Fruit fly (Drosophila melanogaster) whole organism, embryonic: ENCODE data around the gene CG14182.

Experiments
- B-H2 ChIP-seq: fragments of 200-800 bp; sonication (Bioruptor generic); optimal IDR thresholded peaks from 2 replicates; lab custom pipeline; 2018; ENCODE audit warnings: missing biosample characterization, mild to moderate bottlenecking, missing genetic modification characterization
- BEAF-32 ChIP-seq: fragments of 200-800 bp; sonication (Bioruptor generic); optimal IDR thresholded peaks from 3 replicates; lab custom pipeline; 2017; ENCODE audit warnings: missing biosample characterization, missing genetic modification characterization, mild to moderate bottlenecking, moderate library complexity, missing genetic modification reagents
- CG10959 ChIP-seq: fragments of 200-800 bp; sonication (Bioruptor generic); IDR thresholded peaks from 2 replicates; pipeline ENCODE4 v1.3.6; 2022; ENCODE audit warnings: missing biosample characterization, missing genetic modification characterization
- CG11504 ChIP-seq: fragments of 200-800 bp; sonication (Bioruptor generic); optimal IDR thresholded peaks from 3 replicates; lab custom pipeline; 2019; ENCODE audit warnings: missing biosample characterization, mild to moderate bottlenecking, missing genetic modification characterization, moderate library complexity
- CG12391 ChIP-seq: fragments of 200-800 bp; sonication (Bioruptor generic); optimal IDR thresholded peaks from 3 replicates; lab custom pipeline; 2018; ENCODE audit warnings: missing biosample characterization, mild to moderate bottlenecking, missing genetic modification characterization, moderate library complexity
- CG13424 ChIP-seq: fragments of 200-800 bp; sonication (Bioruptor generic); optimal IDR thresholded peaks from 2 replicates; lab custom pipeline; 2019; ENCODE audit warnings: missing biosample characterization, mild to moderate bottlenecking, missing genetic modification characterization, moderate library complexity
- CG14667 ChIP-seq: fragments of 200-800 bp; sonication (Bioruptor generic); IDR thresholded peaks from 2 replicates; pipeline ENCODE4 v1.3.6; 2022; ENCODE audit warnings: missing biosample characterization, missing genetic modification characterization
- CG15073 ChIP-seq: fragments of 200-800 bp; sonication (Bioruptor generic); optimal IDR thresholded peaks from 2 replicates; lab custom pipeline; 2016; ENCODE audit warnings: missing biosample characterization, missing genetic modification characterization
- CG3407 ChIP-seq: fragments of 200-800 bp; sonication (Bioruptor generic); optimal IDR thresholded peaks from 2 replicates; lab custom pipeline; 2018; ENCODE audit warnings: missing biosample characterization, mild to moderate bottlenecking, missing genetic modification characterization
- CG34224 ChIP-seq: fragments of 200-800 bp; sonication (Bioruptor generic); IDR thresholded peaks from 3 replicates; pipeline ENCODE4 v1.3.6; 2022; ENCODE audit warnings: missing biosample characterization, missing genetic modification characterization; ENCODE audit not compliant: partially characterized antibody
- CG42726 ChIP-seq: fragments of 200-800 bp; sonication (Bioruptor generic); IDR thresholded peaks from 2 replicates; pipeline ENCODE4 v1.3.6; 2022; ENCODE audit warnings: missing biosample characterization, missing genetic modification characterization; ENCODE audit not compliant: partially characterized antibody
- CG4360 ChIP-seq: fragments of 200-800 bp; sonication (Bioruptor generic); IDR thresholded peaks from 2 replicates; pipeline ENCODE4 v1.3.6; 2022; ENCODE audit warnings: missing biosample characterization, missing genetic modification characterization
- CG4820 ChIP-seq: fragments of 200-800 bp; sonication (Bioruptor generic); optimal IDR thresholded peaks from 3 replicates; lab custom pipeline; 2016; ENCODE audit warnings: missing biosample characterization, missing genetic modification characterization
- CG5180 ChIP-seq: fragments of 200-800 bp; sonication (Bioruptor generic); optimal IDR thresholded peaks from 3 replicates; lab custom pipeline; 2017; ENCODE audit warnings: missing biosample characterization, missing genetic modification characterization, mild to moderate bottlenecking, moderate library complexity, missing genetic modification reagents
- CG6683 ChIP-seq: fragments of 200-800 bp; sonication (Bioruptor generic); optimal IDR thresholded peaks from 2 replicates; lab custom pipeline; 2017; ENCODE audit warnings: missing biosample characterization, mild to moderate bottlenecking, missing genetic modification characterization, missing genetic modification reagents
- CG7928 ChIP-seq: fragments of 200-800 bp; sonication (Bioruptor generic); optimal IDR thresholded peaks from 2 replicates; lab custom pipeline; 2017; ENCODE audit warnings: missing biosample characterization, mild to moderate bottlenecking, missing genetic modification characterization
- CG8290 ChIP-seq, 3 experiments: fragments of 200-800 bp; sonication (Bioruptor generic); optimal IDR thresholded peaks; 2 replicates each; lab custom pipeline; 2016 to 2019; ENCODE audit warnings: missing biosample characterization in 3 of 3, missing genetic modification characterization in 3 of 3, mild to moderate bottlenecking in 2 of 3, moderate library complexity in 1 of 3
- CG8359 ChIP-seq: fragments of 200-800 bp; sonication (Bioruptor generic); optimal IDR thresholded peaks from 2 replicates; lab custom pipeline; 2017; ENCODE audit warnings: missing biosample characterization, mild to moderate bottlenecking, missing genetic modification characterization, borderline replicate concordance
- CG9215 ChIP-seq: fragments of 200-800 bp; sonication (Bioruptor generic); IDR thresholded peaks from 2 replicates; pipeline ENCODE4 v1.3.6; 2022; ENCODE audit warnings: missing biosample characterization, missing genetic modification characterization
- CG9932 ChIP-seq: fragments of 200-800 bp; sonication (Bioruptor generic); IDR thresholded peaks from 2 replicates; pipeline ENCODE4 v1.3.6; 2022; ENCODE audit warnings: missing biosample characterization, missing genetic modification characterization
- Camta ChIP-seq: fragments of 200-800 bp; sonication (Bioruptor generic); optimal IDR thresholded peaks from 2 replicates; lab custom pipeline; 2016; ENCODE audit warnings: missing biosample characterization, missing genetic modification characterization
- D ChIP-seq, 2 experiments: fragments of 200-800 bp in 1 of 2; fragments of >200 bp in 1 of 2; sonication (Bioruptor generic) in 1 of 2; optimal IDR thresholded peaks; 2 replicates in 1 of 2; 3 replicates in 1 of 2; lab custom pipeline; 2017; ENCODE audit warnings: mild to moderate bottlenecking in 1 of 2, missing biosample characterization in 1 of 2, missing genetic modification characterization in 1 of 2, missing genetic modification reagents in 1 of 2
- Dbx ChIP-seq: fragments of 200-800 bp; sonication (Bioruptor generic); IDR thresholded peaks from 3 replicates; pipeline ENCODE4 v1.3.6; 2022; ENCODE audit warnings: missing biosample characterization, missing genetic modification characterization
- Ets97D ChIP-seq: fragments of 200-800 bp; sonication (Bioruptor generic); optimal IDR thresholded peaks from 3 replicates; lab custom pipeline; 2016; ENCODE audit warnings: missing biosample characterization, missing genetic modification characterization
- Fer1 ChIP-seq: fragments of 200-800 bp; sonication (Bioruptor generic); optimal IDR thresholded peaks from 2 replicates; lab custom pipeline; 2017; ENCODE audit warnings: missing biosample characterization, mild to moderate bottlenecking, missing genetic modification characterization
- GATAe ChIP-seq: fragments of 200-800 bp; sonication (Bioruptor generic); conservative IDR thresholded peaks from 2 replicates; pipeline ENCODE4 v1.3.6; 2022; ENCODE audit warnings: missing biosample characterization, missing genetic modification characterization
- Mad ChIP-seq: fragments of 200-800 bp; sonication (Bioruptor generic); optimal IDR thresholded peaks from 2 replicates; lab custom pipeline; 2016; ENCODE audit warnings: missing biosample characterization, missing genetic modification characterization
- Ptx1 ChIP-seq: fragments of 200-800 bp; sonication (Bioruptor generic); IDR thresholded peaks from 2 replicates; pipeline ENCODE4 v1.3.6; 2022; ENCODE audit warnings: missing biosample characterization, missing genetic modification characterization
- Scr ChIP-seq: fragments of 200-800 bp; sonication (Bioruptor generic); IDR thresholded peaks from 2 replicates; pipeline ENCODE4 v1.3.6; 2022; ENCODE audit warnings: missing biosample characterization, missing genetic modification characterization; ENCODE audit not compliant: partially characterized antibody
- Sry-δ ChIP-seq: fragments of 200-800 bp; sonication (Bioruptor generic); optimal IDR thresholded peaks from 2 replicates; lab custom pipeline; 2016; ENCODE audit warnings: missing biosample characterization, missing genetic modification characterization
- Vsx1 ChIP-seq: fragments of 200-800 bp; sonication (Bioruptor generic); optimal IDR thresholded peaks from 2 replicates; lab custom pipeline; 2017; ENCODE audit warnings: missing biosample characterization, mild to moderate bottlenecking, missing genetic modification characterization, missing genetic modification reagents
- chn ChIP-seq: fragments of 200-800 bp; sonication (Bioruptor generic); optimal IDR thresholded peaks from 2 replicates; lab custom pipeline; 2016; ENCODE audit warnings: missing biosample characterization, missing genetic modification characterization
- ci ChIP-seq: fragments of 200-800 bp; sonication (Bioruptor generic); IDR thresholded peaks from 3 replicates; pipeline ENCODE4 v1.3.6; 2022; ENCODE audit warnings: missing biosample characterization, missing genetic modification characterization
- en ChIP-seq: fragments of 200-800 bp; sonication (Bioruptor generic); optimal IDR thresholded peaks from 2 replicates; lab custom pipeline; 2016; ENCODE audit warnings: missing biosample characterization, missing genetic modification characterization
- esg ChIP-seq: fragments of 200-800 bp; sonication (Bioruptor generic); conservative IDR thresholded peaks from 2 replicates; pipeline ENCODE4 v1.3.6; 2022; ENCODE audit warnings: missing biosample characterization, missing genetic modification characterization
- fd102C ChIP-seq: fragments of 200-800 bp; sonication (Bioruptor generic); optimal IDR thresholded peaks from 2 replicates; lab custom pipeline; 2018; ENCODE audit warnings: missing biosample characterization, mild to moderate bottlenecking, missing genetic modification characterization, moderate library complexity
- fd64A ChIP-seq: fragments of 200-800 bp; sonication (Bioruptor generic); optimal IDR thresholded peaks from 3 replicates; lab custom pipeline; 2018; ENCODE audit warnings: missing biosample characterization, mild to moderate bottlenecking, missing genetic modification characterization
- gfzf ChIP-seq: fragments of 200-800 bp; sonication (Bioruptor generic); optimal IDR thresholded peaks from 2 replicates; lab custom pipeline; 2016; ENCODE audit warnings: missing biosample characterization, mild to moderate bottlenecking, missing genetic modification characterization, moderate library complexity
- her ChIP-seq: fragments of 200-800 bp; sonication (Bioruptor generic); optimal IDR thresholded peaks from 2 replicates; lab custom pipeline; 2016; ENCODE audit warnings: missing biosample characterization, missing genetic modification characterization
- inv ChIP-seq: fragments of 200-800 bp; sonication (Bioruptor generic); IDR thresholded peaks from 2 replicates; pipeline ENCODE4 v1.3.6; 2022; ENCODE audit warnings: missing biosample characterization, missing genetic modification characterization; ENCODE audit not compliant: partially characterized antibody
- nau ChIP-seq: fragments of 200-800 bp; sonication (Bioruptor generic); optimal IDR thresholded peaks from 3 replicates; lab custom pipeline; 2017; ENCODE audit warnings: missing biosample characterization, mild to moderate bottlenecking, missing genetic modification characterization, missing genetic modification reagents
- p53 ChIP-seq: fragments of 200-800 bp; sonication (Bioruptor generic); optimal IDR thresholded peaks from 2 replicates; lab custom pipeline; 2016; ENCODE audit warnings: missing biosample characterization, missing genetic modification characterization
- ro ChIP-seq: fragments of 200-800 bp; sonication (Bioruptor generic); IDR thresholded peaks from 2 replicates; pipeline ENCODE4 v1.3.6; 2022; ENCODE audit warnings: missing biosample characterization, missing genetic modification characterization
- ssp ChIP-seq: fragments of 200-800 bp; sonication (Bioruptor generic); IDR thresholded peaks from 2 replicates; pipeline ENCODE4 v1.3.6; 2022; ENCODE audit warnings: missing biosample characterization, missing genetic modification characterization
- sug ChIP-seq: fragments of 200-800 bp; optimal IDR thresholded peaks from 2 replicates; lab custom pipeline; 2019; ENCODE audit warnings: missing biosample characterization, mild to moderate bottlenecking, missing genetic modification characterization, moderate library complexity
- tgo ChIP-seq: fragments of 200-800 bp; sonication (Bioruptor generic); IDR thresholded peaks from 3 replicates; pipeline ENCODE4 v1.3.6; 2022; ENCODE audit warnings: missing biosample characterization, missing genetic modification characterization
- ttk ChIP-seq: fragments of 200-800 bp; sonication (Bioruptor generic); IDR thresholded peaks from 2 replicates; pipeline ENCODE4 v2.1.2; 2022; ENCODE audit warnings: missing biosample characterization, missing genetic modification characterization
- wor ChIP-seq: fragments of 200-800 bp; sonication (Bioruptor generic); IDR thresholded peaks from 2 replicates; pipeline ENCODE4 v1.3.6; 2022; ENCODE audit warnings: missing biosample characterization, missing genetic modification characterization
- zen ChIP-seq: fragments of 200-800 bp; sonication (Bioruptor generic); optimal IDR thresholded peaks from 3 replicates; lab custom pipeline; 2018; ENCODE audit warnings: missing biosample characterization, mild to moderate bottlenecking, missing genetic modification characterization, moderate library complexity

Gene CG14182

DNA sequence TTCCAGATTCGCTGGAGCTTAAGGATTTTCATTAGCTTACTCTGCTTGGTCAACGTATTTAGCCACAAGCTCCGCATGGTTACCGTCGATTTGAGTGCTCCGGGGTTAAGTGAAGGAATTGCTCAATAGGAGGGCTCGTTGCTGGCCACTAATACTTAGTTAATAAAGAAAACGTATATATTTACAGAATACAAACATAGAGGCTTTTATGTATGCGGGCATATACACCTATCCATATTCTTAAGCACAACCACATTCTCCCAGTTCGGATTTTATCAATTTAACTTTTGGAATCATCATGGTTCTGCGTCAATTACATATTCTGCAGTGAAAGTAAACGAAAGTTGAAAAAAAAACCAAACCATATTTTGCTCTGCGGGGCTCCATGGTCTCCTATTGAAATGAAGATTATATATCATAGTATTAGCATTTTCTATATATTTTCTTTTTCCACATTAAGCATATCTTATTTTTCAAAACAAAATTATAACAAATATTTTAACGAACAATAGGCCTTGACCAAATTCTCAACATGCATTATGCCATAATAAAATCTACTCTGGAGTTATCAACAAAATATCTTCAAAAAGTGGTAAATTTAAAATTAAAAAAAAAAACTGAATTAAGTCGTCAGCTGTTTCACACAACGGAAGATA, 20.6 kb upstream of the CG14182 start, which contains the start of the genes Tom20 and Gabat (continued):
- TF ChIP-seq CG4360 (no peak), CG4820 (no peak), her (no peak), chn (GFP tag; lab: Kevin White, UChicago) (no peak), wor (GFP tag; lab: Robert Waterston, UW) (no peak), ttk (GFP tag; lab: Robert Waterston, UW) (no peak), Camta (GFP tag; lab: Kevin White, UChicago) (no peak), CG12391 (tag; lab: Kevin White, UChicago) (peak; percentile 4), Ets97D (no peak), Sry-δ (GFP tag; lab: Kevin White, UChicago) (no peak), en (no peak), zen (tag; lab: Kevin White, UChicago) (no peak), ci (GFP tag; lab: Robert Waterston, UW) (no peak; the same call in 2 of the 3 replicates), CG8359 (no peak), Mad (no peak), CG6683 (GFP tag; lab: Kevin White, UChicago) (no peak), nau (GFP tag; lab: Kevin White, UChicago) (no peak), CG42726 (GFP tag; lab: Robert Waterston, UW) (no peak), CG13424 (tag; lab: Kevin White, UChicago) (peak; percentile 11), Fer1 (GFP tag; lab: Kevin White, UChicago) (no peak), fd102C (GFP tag; lab: Kevin White, UChicago) (no peak), CG7928 (GFP tag; lab: Kevin White, UChicago) (no peak), CG3407 (GFP tag; lab: Kevin White, UChicago) (no peak), CG14667 (no peak), inv (GFP tag; lab: Robert Waterston, UW) (no peak), Ptx1 (no peak), GATAe (no peak), CG34224 (GFP tag; lab: Robert Waterston, UW) (no peak), CG5180 (no peak), CG8290 (GFP tag; optimal IDR thresholded peaks at IDR 0.05; lab: Kevin White, UChicago) (no peak), CG8290 (tag; optimal IDR thresholded peaks at IDR 0.05; lab: Kevin White, UChicago) (peak in 1 of 2 experiments; percentile 6), CG10959 (GFP tag; lab: Robert Waterston, UW) (no peak), D (optimal IDR thresholded peaks at IDR 0.05; lab: Kevin White, UChicago) (no peak), D (GFP tag; optimal IDR thresholded peaks at IDR 0.05; lab: Kevin White, UChicago) (no peak), tgo (GFP tag; lab: Robert Waterston, UW) (no peak), CG9215 (GFP tag; lab: Robert Waterston, UW) (no peak), esg (no peak), Scr (no peak), CG11504 (tag; lab: Kevin White, UChicago) (peak; percentile 8), Dbx (GFP tag; lab: Robert Waterston, UW) (no peak), CG9932 (GFP tag; lab: Robert Waterston, UW) (no peak), Vsx1 (GFP tag; lab: Kevin White, UChicago) (no peak), p53 (GFP tag; lab: Kevin White, UChicago) (no peak), gfzf (no peak), ro (GFP tag; lab: Robert Waterston, UW) (no peak), B-H2 (peak; percentile 42), sug (tag; lab: Kevin White, UChicago) (peak; percentile 19), CG15073 (no peak), BEAF-32 (GFP tag; lab: Kevin White, UChicago) (no peak), fd64A (GFP tag; lab: Kevin White, UChicago) (no peak), ssp (GFP tag; lab: Robert Waterston, UW) (no peak)
